Fruit fly (Drosophila melanogaster) whole organism, embryonic: Measurements from ENCODE around the gene Prx5.

Experiments
- ATbp ChIP-seq: fragments of 200-800 bp; sonication (Bioruptor generic); optimal IDR thresholded peaks from 2 replicates; lab custom pipeline; 2017; ENCODE audit warnings: missing biosample characterization, mild to moderate bottlenecking, missing genetic modification characterization, missing genetic modification reagents
- Antp ChIP-seq: fragments of 200-800 bp; sonication (Bioruptor generic); optimal IDR thresholded peaks from 3 replicates; lab custom pipeline; 2016; ENCODE audit warnings: missing biosample characterization, missing genetic modification characterization
- CG12769 ChIP-seq: fragments of 200-800 bp; sonication (Bioruptor generic); optimal IDR thresholded peaks from 2 replicates; lab custom pipeline; 2019; ENCODE audit warnings: missing biosample characterization, mild to moderate bottlenecking, missing genetic modification characterization, moderate library complexity
- CG15514 ChIP-seq: fragments of 200-800 bp; sonication (Bioruptor generic); optimal IDR thresholded peaks from 3 replicates; lab custom pipeline; 2017; ENCODE audit warnings: missing biosample characterization, missing genetic modification characterization, mild to moderate bottlenecking, moderate library complexity, missing genetic modification reagents
- CG17385 ChIP-seq: fragments of 200-800 bp; sonication (Bioruptor generic); optimal IDR thresholded peaks from 3 replicates; lab custom pipeline; 2018; ENCODE audit warnings: missing biosample characterization, mild to moderate bottlenecking, missing genetic modification characterization
- CG2678 ChIP-seq: fragments of 200-800 bp; sonication (Bioruptor generic); optimal IDR thresholded peaks from 3 replicates; lab custom pipeline; 2019; ENCODE audit warnings: missing biosample characterization, mild to moderate bottlenecking, missing genetic modification characterization, moderate library complexity
- CG34376 ChIP-seq: fragments of 200-800 bp; sonication (Bioruptor generic); optimal IDR thresholded peaks from 2 replicates; lab custom pipeline; 2018; ENCODE audit warnings: missing biosample characterization, mild to moderate bottlenecking, missing genetic modification characterization
- CG6175 ChIP-seq: fragments of 200-800 bp; sonication (Bioruptor generic); IDR thresholded peaks from 3 replicates; pipeline ENCODE4 v1.3.6; 2022; ENCODE audit warnings: missing biosample characterization, missing genetic modification characterization
- CG7987 ChIP-seq: fragments of 200-800 bp; sonication (Bioruptor generic); optimal IDR thresholded peaks from 2 replicates; lab custom pipeline; 2018; ENCODE audit warnings: missing biosample characterization, mild to moderate bottlenecking, missing genetic modification characterization, moderate library complexity
- CG9437 ChIP-seq: fragments of 200-800 bp; sonication (Bioruptor generic); optimal IDR thresholded peaks from 2 replicates; lab custom pipeline; 2018; ENCODE audit warnings: missing biosample characterization, mild to moderate bottlenecking, missing genetic modification characterization
- D19A ChIP-seq: fragments of 200-800 bp; optimal IDR thresholded peaks from 3 replicates; lab custom pipeline; 2019; ENCODE audit warnings: missing biosample characterization, mild to moderate bottlenecking, missing genetic modification characterization, moderate library complexity
- Dek ChIP-seq: fragments of 200-800 bp; sonication (Bioruptor generic); optimal IDR thresholded peaks from 3 replicates; lab custom pipeline; 2019; ENCODE audit warnings: missing biosample characterization, mild to moderate bottlenecking, missing genetic modification characterization, moderate library complexity
- Dfd ChIP-seq, 2 experiments: fragments of >200 bp; optimal IDR thresholded peaks; 2 replicates each; lab custom pipeline; 2017; ENCODE audit warnings: missing biosample characterization in 2 of 2, missing genetic modification characterization in 2 of 2
- Dip2 ChIP-seq: fragments of 200-800 bp; sonication (Bioruptor generic); IDR thresholded peaks from 2 replicates; pipeline ENCODE4 v1.3.6; 2022; ENCODE audit warnings: missing biosample characterization, missing genetic modification characterization
- Dll ChIP-seq: fragments of 200-800 bp; sonication (Bioruptor generic); IDR thresholded peaks from 4 replicates; pipeline ENCODE4 v1.3.6; 2022; ENCODE audit warnings: missing biosample characterization, missing genetic modification characterization; ENCODE audit not compliant: partially characterized antibody
- Elba2 ChIP-seq: fragments of 200-800 bp; sonication (Bioruptor generic); optimal IDR thresholded peaks from 3 replicates; lab custom pipeline; 2016; ENCODE audit warnings: missing biosample characterization, missing genetic modification characterization
- GATAe ChIP-seq: fragments of 200-800 bp; sonication (Bioruptor generic); conservative IDR thresholded peaks from 2 replicates; pipeline ENCODE4 v1.3.6; 2022; ENCODE audit warnings: missing biosample characterization, missing genetic modification characterization
- Pdp1 ChIP-seq, 2 experiments: fragments of 200-800 bp; sonication (Bioruptor generic); optimal IDR thresholded peaks; 3 replicates each; lab custom pipeline; 2016; ENCODE audit warnings: missing biosample characterization in 2 of 2, missing genetic modification characterization in 2 of 2, mild to moderate bottlenecking in 1 of 2, moderate library complexity in 1 of 2
- Six4 ChIP-seq: fragments of 200-800 bp; sonication (Bioruptor generic); optimal IDR thresholded peaks from 2 replicates; lab custom pipeline; 2016; ENCODE audit warnings: missing biosample characterization, missing genetic modification characterization
- Trl ChIP-seq, 3 experiments: fragments of >200 bp in 2 of 3; fragments of 200-800 bp in 1 of 3; sonication (Bioruptor generic) in 1 of 3; optimal IDR thresholded peaks; 2 replicates in 1 of 3; 3 replicates in 2 of 3; lab custom pipeline; 2016 to 2017; ENCODE audit warnings: missing biosample characterization in 1 of 3, missing genetic modification characterization in 1 of 3
- cg ChIP-seq: fragments of 200-800 bp; sonication (Bioruptor generic); optimal IDR thresholded peaks from 3 replicates; lab custom pipeline; 2019; ENCODE audit warnings: missing biosample characterization, mild to moderate bottlenecking, missing genetic modification characterization, moderate library complexity
- chinmo ChIP-seq: fragments of 200-800 bp; sonication (Bioruptor generic); IDR thresholded peaks from 4 replicates; pipeline ENCODE4 v1.3.6; 2022; ENCODE audit warnings: missing biosample characterization, missing genetic modification characterization; ENCODE audit not compliant: partially characterized antibody
- chm ChIP-seq: fragments of 200-800 bp; sonication (Bioruptor generic); IDR thresholded peaks from 2 replicates; pipeline ENCODE4 v1.3.6; 2022; ENCODE audit warnings: missing biosample characterization, missing genetic modification characterization
- crol ChIP-seq: fragments of 200-800 bp; sonication (Bioruptor generic); IDR thresholded peaks from 2 replicates; pipeline ENCODE4 v1.3.6; 2022; ENCODE audit warnings: missing biosample characterization, missing genetic modification characterization
- crp ChIP-seq, 2 experiments: fragments of 200-800 bp; sonication (Bioruptor generic); optimal IDR thresholded peaks; 2 replicates in 1 of 2; 3 replicates in 1 of 2; lab custom pipeline; 2017; ENCODE audit warnings: missing biosample characterization in 2 of 2, missing genetic modification characterization in 2 of 2, mild to moderate bottlenecking in 1 of 2, moderate library complexity in 1 of 2
- exex ChIP-seq: fragments of 200-800 bp; sonication (Bioruptor generic); optimal IDR thresholded peaks from 4 replicates; lab custom pipeline; 2018; ENCODE audit warnings: missing biosample characterization, mild to moderate bottlenecking, missing genetic modification characterization, moderate library complexity
- ftz-f1 ChIP-seq: fragments of 200-800 bp; sonication (Bioruptor generic); optimal IDR thresholded peaks from 2 replicates; lab custom pipeline; 2016; ENCODE audit warnings: missing biosample characterization, missing genetic modification characterization
- gro ChIP-seq: fragments of 200-800 bp; sonication (Bioruptor generic); optimal IDR thresholded peaks from 2 replicates; lab custom pipeline; 2016; ENCODE audit warnings: missing biosample characterization, missing genetic modification characterization
- hbn ChIP-seq: fragments of 200-800 bp; sonication (Bioruptor generic); IDR thresholded peaks from 2 replicates; pipeline ENCODE4 v1.3.6; 2022; ENCODE audit warnings: missing biosample characterization, missing genetic modification characterization; ENCODE audit not compliant: partially characterized antibody
- insv ChIP-seq, 2 experiments: fragments of 200-800 bp; sonication (Bioruptor generic); optimal IDR thresholded peaks; 3 replicates each; lab custom pipeline; 2016 to 2018; ENCODE audit warnings: missing biosample characterization in 2 of 2, missing genetic modification characterization in 2 of 2
- kni ChIP-seq: fragments of 200-800 bp; sonication (Bioruptor generic); optimal IDR thresholded peaks from 3 replicates; lab custom pipeline; 2017; ENCODE audit warnings: mild to moderate bottlenecking, missing biosample characterization, missing genetic modification reagents, missing genetic modification characterization
- lab ChIP-seq: fragments of 200-800 bp; sonication (Bioruptor generic); optimal IDR thresholded peaks from 3 replicates; lab custom pipeline; 2017; ENCODE audit warnings: missing biosample characterization, missing genetic modification characterization, mild to moderate bottlenecking, moderate library complexity, missing genetic modification reagents
- lov ChIP-seq, 2 experiments: fragments of 200-800 bp in 1 of 2; fragments of >200 bp in 1 of 2; sonication (Bioruptor generic) in 1 of 2; IDR thresholded peaks in 1 of 2; optimal IDR thresholded peaks in 1 of 2; 2 replicates in 1 of 2; 3 replicates in 1 of 2; pipeline versions ENCODE4 v1.3.6 to Lab custom; 2017 to 2022; ENCODE audit warnings: missing biosample characterization in 1 of 2, missing genetic modification characterization in 1 of 2
- mirr ChIP-seq: fragments of 200-800 bp; sonication (Bioruptor generic); optimal IDR thresholded peaks from 3 replicates; lab custom pipeline; 2018; ENCODE audit warnings: missing biosample characterization, mild to moderate bottlenecking, missing genetic modification characterization
- nerfin-2 ChIP-seq: fragments of 200-800 bp; sonication (Bioruptor generic); IDR thresholded peaks from 2 replicates; pipeline ENCODE4 v1.3.6; 2022; ENCODE audit warnings: missing biosample characterization, missing genetic modification characterization; ENCODE audit not compliant: partially characterized antibody
- pros ChIP-seq: fragments of 200-800 bp; sonication (Bioruptor generic); optimal IDR thresholded peaks from 3 replicates; lab custom pipeline; 2019; ENCODE audit warnings: missing biosample characterization, mild to moderate bottlenecking, missing genetic modification characterization, moderate library complexity
- pzg ChIP-seq: fragments of 200-800 bp; sonication (Bioruptor generic); optimal IDR thresholded peaks from 3 replicates; lab custom pipeline; 2018; ENCODE audit warnings: missing biosample characterization, mild to moderate bottlenecking, missing genetic modification characterization, moderate library complexity
- row ChIP-seq: fragments of 200-800 bp; sonication (Bioruptor generic); IDR thresholded peaks from 3 replicates; pipeline ENCODE4 v1.3.6; 2022; ENCODE audit warnings: missing biosample characterization, missing genetic modification characterization
- seq ChIP-seq: fragments of 200-800 bp; sonication (Bioruptor generic); IDR thresholded peaks from 2 replicates; pipeline ENCODE4 v1.3.6; 2022; ENCODE audit warnings: missing biosample characterization, missing genetic modification characterization
- so ChIP-seq: fragments of 200-800 bp; sonication (Bioruptor generic); IDR thresholded peaks from 3 replicates; pipeline ENCODE4 v1.3.6; 2022; ENCODE audit warnings: missing biosample characterization, missing genetic modification characterization
- z ChIP-seq: fragments of 200-800 bp; sonication (Bioruptor generic); IDR thresholded peaks from 3 replicates; pipeline ENCODE4 v1.3.6; 2022; ENCODE audit warnings: missing biosample characterization, missing genetic modification characterization
- zen ChIP-seq: fragments of 200-800 bp; sonication (Bioruptor generic); optimal IDR thresholded peaks from 3 replicates; lab custom pipeline; 2018; ENCODE audit warnings: missing biosample characterization, mild to moderate bottlenecking, missing genetic modification characterization, moderate library complexity
- zf30C ChIP-seq: fragments of 200-800 bp; sonication (Bioruptor generic); optimal IDR thresholded peaks from 3 replicates; lab custom pipeline; 2018; ENCODE audit warnings: missing biosample characterization, mild to moderate bottlenecking, missing genetic modification characterization

Prx5 gene

dm6 chr3R:18171983-18172967 is 5.2 kb upstream of the Prx5 start (continued):
- TF ChIP-seq ftz-f1 (GFP tag; lab: Kevin White, UChicago), result peak; percentile 26
- TF ChIP-seq row, result peak; percentile 95
- TF ChIP-seq Six4 (GFP tag; lab: Kevin White, UChicago), result peak; percentile 85
- TF ChIP-seq ATbp (GFP tag; lab: Kevin White, UChicago), result peak; percentile 94
- peak; percentile 83 for TF ChIP-seq Antp (GFP tag; lab: Kevin White, UChicago)
- peak; percentile 91 for TF ChIP-seq CG17385 (GFP tag; lab: Kevin White, UChicago)
- peak; percentile 65 for TF ChIP-seq CG7987
- TF ChIP-seq, all 482 proteins: peak for 416

- peak; percentile 3 for TF ChIP-seq pzg (GFP tag; lab: Kevin White, UChicago)
- 0 out of 2 replicates have a peak, but pooled peaks have one; percentile 9 for TF ChIP-seq chm (GFP tag; lab: Robert Waterston, UW)
- peak; percentile 26 for TF ChIP-seq gro (GFP tag; lab: Kevin White, UChicago)
- peak; percentile 25 for TF ChIP-seq CG2678 (tag; lab: Kevin White, UChicago)
- TF ChIP-seq CG9437 (GFP tag; lab: Kevin White, UChicago), result peak; percentile 94
- 0 out of 4 replicates have a peak, but pooled peaks have one; percentile 70 for TF ChIP-seq chinmo (GFP tag; lab: Robert Waterston, UW)
- TF ChIP-seq crp (GFP tag; optimal IDR thresholded peaks at IDR 0.05; lab: Kevin White, UChicago), result no peak
- TF ChIP-seq hbn (GFP tag; lab: Robert Waterston, UW), result peak; percentile 27; the same call in 1 of the 2 replicates
- TF ChIP-seq kni (GFP tag; lab: Kevin White, UChicago), result peak; percentile 20
- peak; percentile 45 for TF ChIP-seq D19A
- TF ChIP-seq CG12769 (tag; lab: Kevin White, UChicago), result peak; percentile 54
- peak; percentile 0 for TF ChIP-seq Dek (tag; lab: Kevin White, UChicago)
- TF ChIP-seq z (GFP tag; lab: Robert Waterston, UW), result 0 out of 3 replicates have a peak, but pooled peaks have one; percentile 61
- TF ChIP-seq Dll (GFP tag; lab: Robert Waterston, UW), result peak; percentile 33; the same call in 1 of the 4 replicates
- peak in 1 of 2 experiments; percentile 95 for TF ChIP-seq insv (GFP tag; optimal IDR thresholded peaks at IDR 0.05; lab: Kevin White, UChicago)
- peak; percentile 95 for TF ChIP-seq exex (tag; lab: Kevin White, UChicago)
- no peak for TF ChIP-seq zf30C (GFP tag; lab: Kevin White, UChicago)
- TF ChIP-seq Elba2 (GFP tag; lab: Kevin White, UChicago), result peak; percentile 85
- TF ChIP-seq nerfin-2 (GFP tag; lab: Robert Waterston, UW), result peak; percentile 31; the same call in 1 of the 2 replicates
- no peak for TF ChIP-seq seq (GFP tag; lab: Robert Waterston, UW)
- TF ChIP-seq lab, result peak; percentile 73
- TF ChIP-seq crol (GFP tag; lab: Robert Waterston, UW), result peak; percentile 75
- no peak for TF ChIP-seq so
- TF ChIP-seq zen (tag; lab: Kevin White, UChicago), result peak; percentile 92
- TF ChIP-seq pros, result peak; percentile 51
- peak; percentile 75 to 76 for TF ChIP-seq Trl (optimal IDR thresholded peaks at IDR 0.05; lab: Kevin White, UChicago)
- TF ChIP-seq Trl (GFP tag; optimal IDR thresholded peaks at IDR 0.05; lab: Kevin White, UChicago), result no peak
- no peak for TF ChIP-seq Dfd (GFP tag; optimal IDR thresholded peaks at IDR 0.05; lab: Kevin White, UChicago)
- peak; percentile 93 for TF ChIP-seq GATAe (GFP tag; lab: Robert Waterston, UW)
- 0 out of 3 replicates have a peak, but pooled peaks have one; percentile 21 for TF ChIP-seq CG6175 (GFP tag; lab: Robert Waterston, UW)
- TF ChIP-seq Pdp1 (GFP tag; optimal IDR thresholded peaks at IDR 0.05; lab: Kevin White, UChicago), result peak in 1 of 2 experiments; percentile 46
- TF ChIP-seq CG34376 (GFP tag; lab: Kevin White, UChicago), result no peak
- TF ChIP-seq Dip2 (GFP tag; lab: Robert Waterston, UW), result no peak
- TF ChIP-seq lov (optimal IDR thresholded peaks at IDR 0.05; lab: Kevin White, UChicago), result no peak
- no peak for TF ChIP-seq lov (GFP tag; IDR thresholded peaks at IDR 0.05; lab: Robert Waterston, UW)
- TF ChIP-seq CG15514 (GFP tag; lab: Kevin White, UChicago), result no peak
- peak; percentile 88 for TF ChIP-seq mirr
- TF ChIP-seq cg (GFP tag; lab: Kevin White, UChicago), result peak; percentile 56
These were observed 3.0 kb upstream of the Prx5 start for dm6 chr3R:18169982-18170531.
